Fruit fly (Drosophila melanogaster) whole organism, embryonic: Measurements from ENCODE around the gene CG11839.

Experiments used
- ATbp ChIP-seq: fragments of 200-800 bp; sonication (Bioruptor generic); optimal IDR thresholded peaks from 2 replicates; lab custom pipeline; 2017; ENCODE audit warnings: missing biosample characterization, mild to moderate bottlenecking, missing genetic modification characterization, missing genetic modification reagents
- CG10321 ChIP-seq: fragments of 200-800 bp; sonication (Bioruptor generic); IDR thresholded peaks from 2 replicates; pipeline ENCODE4 v1.3.6; 2022; ENCODE audit warnings: missing biosample characterization, missing genetic modification characterization
- CG12391 ChIP-seq: fragments of 200-800 bp; sonication (Bioruptor generic); optimal IDR thresholded peaks from 3 replicates; lab custom pipeline; 2018; ENCODE audit warnings: missing biosample characterization, mild to moderate bottlenecking, missing genetic modification characterization, moderate library complexity
- CG13775 ChIP-seq: fragments of 200-800 bp; sonication (Bioruptor generic); optimal IDR thresholded peaks from 3 replicates; lab custom pipeline; 2017; ENCODE audit warnings: missing biosample characterization, mild to moderate bottlenecking, missing genetic modification characterization
- CG15073 ChIP-seq: fragments of 200-800 bp; sonication (Bioruptor generic); optimal IDR thresholded peaks from 2 replicates; lab custom pipeline; 2016; ENCODE audit warnings: missing biosample characterization, missing genetic modification characterization
- CG15269 ChIP-seq: fragments of 200-800 bp; sonication (Bioruptor generic); optimal IDR thresholded peaks from 2 replicates; lab custom pipeline; 2018; ENCODE audit warnings: missing biosample characterization, mild to moderate bottlenecking, missing genetic modification characterization, moderate library complexity
- CG15479 ChIP-seq: fragments of 200-800 bp; sonication (Bioruptor generic); optimal IDR thresholded peaks from 3 replicates; lab custom pipeline; 2019; ENCODE audit warnings: missing biosample characterization, mild to moderate bottlenecking, missing genetic modification characterization, moderate library complexity
- CG15696 ChIP-seq: fragments of 200-800 bp; sonication (Bioruptor generic); optimal IDR thresholded peaks from 2 replicates; lab custom pipeline; 2019; ENCODE audit warnings: missing biosample characterization, mild to moderate bottlenecking, missing genetic modification characterization, moderate library complexity
- CG16779 ChIP-seq: fragments of 200-800 bp; sonication (Bioruptor generic); IDR thresholded peaks from 2 replicates; pipeline ENCODE4 v1.3.6; 2022; ENCODE audit warnings: missing biosample characterization, missing genetic modification characterization
- CG17612 ChIP-seq: fragments of 200-800 bp; sonication (Bioruptor generic); IDR thresholded peaks from 2 replicates; pipeline ENCODE4 v1.3.6; 2022; ENCODE audit warnings: missing biosample characterization, missing genetic modification characterization
- CG18476 ChIP-seq: fragments of 200-800 bp; sonication (Bioruptor generic); optimal IDR thresholded peaks from 2 replicates; lab custom pipeline; 2016; ENCODE audit warnings: missing biosample characterization, mild to moderate bottlenecking, missing genetic modification characterization
- CG18599 ChIP-seq: fragments of 200-800 bp; sonication (Bioruptor generic); optimal IDR thresholded peaks from 3 replicates; lab custom pipeline; 2017; ENCODE audit warnings: missing biosample characterization, missing genetic modification characterization, mild to moderate bottlenecking, moderate library complexity, missing genetic modification reagents
- CG32532 ChIP-seq: fragments of 200-800 bp; sonication (Bioruptor generic); IDR thresholded peaks from 2 replicates; pipeline ENCODE4 v1.3.6; 2022; ENCODE audit warnings: missing biosample characterization, missing genetic modification characterization
- CG43689 ChIP-seq: fragments of 200-800 bp; sonication (Bioruptor generic); IDR thresholded peaks from 2 replicates; pipeline ENCODE4 v1.3.6; 2022; ENCODE audit warnings: missing biosample characterization, missing genetic modification characterization
- CG4424 ChIP-seq: fragments of 200-800 bp; sonication (Bioruptor generic); optimal IDR thresholded peaks from 3 replicates; lab custom pipeline; 2016; ENCODE audit warnings: missing biosample characterization, missing genetic modification characterization
- CG6175 ChIP-seq: fragments of 200-800 bp; sonication (Bioruptor generic); IDR thresholded peaks from 3 replicates; pipeline ENCODE4 v1.3.6; 2022; ENCODE audit warnings: missing biosample characterization, missing genetic modification characterization
- CG6254 ChIP-seq: fragments of 200-800 bp; sonication (Bioruptor generic); optimal IDR thresholded peaks from 3 replicates; lab custom pipeline; 2017; ENCODE audit warnings: mild to moderate bottlenecking, missing biosample characterization, missing genetic modification reagents, missing genetic modification characterization
- CG6683 ChIP-seq: fragments of 200-800 bp; sonication (Bioruptor generic); optimal IDR thresholded peaks from 2 replicates; lab custom pipeline; 2017; ENCODE audit warnings: missing biosample characterization, mild to moderate bottlenecking, missing genetic modification characterization, missing genetic modification reagents
- CG6854 ChIP-seq: fragments of 200-800 bp; sonication (Bioruptor generic); optimal IDR thresholded peaks from 3 replicates; lab custom pipeline; 2017; ENCODE audit warnings: missing biosample characterization, mild to moderate bottlenecking, missing genetic modification characterization
- CG7745 ChIP-seq: fragments of 200-800 bp; sonication (Bioruptor generic); optimal IDR thresholded peaks from 2 replicates; lab custom pipeline; 2018; ENCODE audit warnings: missing biosample characterization, mild to moderate bottlenecking, missing genetic modification characterization, moderate library complexity
- CG9215 ChIP-seq: fragments of 200-800 bp; sonication (Bioruptor generic); IDR thresholded peaks from 2 replicates; pipeline ENCODE4 v1.3.6; 2022; ENCODE audit warnings: missing biosample characterization, missing genetic modification characterization
- CG9727 ChIP-seq: fragments of 200-800 bp; sonication (Bioruptor generic); optimal IDR thresholded peaks from 3 replicates; lab custom pipeline; 2017; ENCODE audit warnings: missing biosample characterization, mild to moderate bottlenecking, missing genetic modification characterization
- CG9797 ChIP-seq: fragments of 200-800 bp; sonication (Bioruptor generic); optimal IDR thresholded peaks from 3 replicates; lab custom pipeline; 2018; ENCODE audit warnings: missing biosample characterization, mild to moderate bottlenecking, missing genetic modification characterization
- Chrac-16 ChIP-seq: fragments of 200-800 bp; sonication (Bioruptor generic); optimal IDR thresholded peaks from 3 replicates; lab custom pipeline; 2016; ENCODE audit warnings: missing biosample characterization, missing genetic modification characterization
- CkIIα-i1 ChIP-seq: fragments of 200-800 bp; sonication (Bioruptor generic); IDR thresholded peaks from 2 replicates; pipeline ENCODE4 v1.3.6; 2022; ENCODE audit warnings: missing biosample characterization, missing genetic modification characterization
- Doc3 ChIP-seq: fragments of 200-800 bp; sonication (Bioruptor generic); IDR thresholded peaks from 3 replicates; pipeline ENCODE4 v1.3.6; 2022; ENCODE audit warnings: missing biosample characterization, missing genetic modification characterization; ENCODE audit not compliant: partially characterized antibody
- Drgx ChIP-seq: fragments of 200-800 bp; sonication (Bioruptor generic); IDR thresholded peaks from 2 replicates; pipeline ENCODE4 v1.3.6; 2022; ENCODE audit warnings: missing biosample characterization, missing genetic modification characterization
- E2f1 ChIP-seq: fragments of 200-800 bp; sonication (Bioruptor generic); IDR thresholded peaks from 2 replicates; pipeline ENCODE4 v1.3.6; 2022; ENCODE audit warnings: missing biosample characterization, missing genetic modification characterization
- Ets97D ChIP-seq: fragments of 200-800 bp; sonication (Bioruptor generic); optimal IDR thresholded peaks from 3 replicates; lab custom pipeline; 2016; ENCODE audit warnings: missing biosample characterization, missing genetic modification characterization
- HLH3B ChIP-seq: fragments of 200-800 bp; sonication (Bioruptor generic); IDR thresholded peaks from 2 replicates; pipeline ENCODE4 v1.3.6; 2022; ENCODE audit warnings: missing biosample characterization, missing genetic modification characterization
- Med ChIP-seq: fragments of 200-800 bp; sonication (Bioruptor generic); peaks from one replicate; lab custom pipeline; 2016; ENCODE audit warnings: missing biosample characterization, missing genetic modification characterization, mild to moderate bottlenecking, inconsistent platforms, moderate library complexity
- Mrtf ChIP-seq: fragments of 200-800 bp; sonication (Bioruptor generic); IDR thresholded peaks from 3 replicates; pipeline ENCODE4 v1.3.6; 2022; ENCODE audit warnings: missing biosample characterization, missing genetic modification characterization
- Oaz ChIP-seq: fragments of 200-800 bp; sonication (Bioruptor generic); IDR thresholded peaks from 2 replicates; pipeline ENCODE4 v1.3.6; 2022; ENCODE audit warnings: missing biosample characterization, missing genetic modification characterization
- Optix ChIP-seq: fragments of 200-800 bp; sonication (Bioruptor generic); IDR thresholded peaks from 3 replicates; pipeline ENCODE4 v1.3.6; 2022; ENCODE audit warnings: missing biosample characterization, missing genetic modification characterization
- Poxn ChIP-seq: fragments of 200-800 bp; sonication (Bioruptor generic); IDR thresholded peaks from 2 replicates; pipeline ENCODE4 v1.3.6; 2022; ENCODE audit warnings: missing biosample characterization, missing genetic modification characterization
- Sry-δ ChIP-seq: fragments of 200-800 bp; sonication (Bioruptor generic); optimal IDR thresholded peaks from 2 replicates; lab custom pipeline; 2016; ENCODE audit warnings: missing biosample characterization, missing genetic modification characterization
- Ssrp ChIP-seq: fragments of 200-800 bp; sonication (Bioruptor generic); optimal IDR thresholded peaks from 2 replicates; lab custom pipeline; 2018; ENCODE audit warnings: missing biosample characterization, mild to moderate bottlenecking, missing genetic modification characterization, moderate library complexity
- cas ChIP-seq: fragments of 200-800 bp; sonication (Bioruptor generic); IDR thresholded peaks from 2 replicates; pipeline ENCODE4 v1.3.6; 2022; ENCODE audit warnings: missing biosample characterization, missing genetic modification characterization
- dan ChIP-seq: fragments of 200-800 bp; sonication (Bioruptor generic); IDR thresholded peaks from 2 replicates; pipeline ENCODE4 v1.3.6; 2022; ENCODE audit warnings: missing biosample characterization, missing genetic modification characterization
- dm ChIP-seq: fragments of 200-800 bp; sonication (Bioruptor generic); optimal IDR thresholded peaks from 3 replicates; lab custom pipeline; 2016; ENCODE audit warnings: missing biosample characterization, missing genetic modification characterization
- fd96Cb ChIP-seq: fragments of 200-800 bp; sonication (Bioruptor generic); optimal IDR thresholded peaks from 2 replicates; lab custom pipeline; 2018; ENCODE audit warnings: missing biosample characterization, mild to moderate bottlenecking, missing genetic modification characterization, moderate library complexity
- ftz-f1 ChIP-seq: fragments of 200-800 bp; sonication (Bioruptor generic); optimal IDR thresholded peaks from 2 replicates; lab custom pipeline; 2016; ENCODE audit warnings: missing biosample characterization, missing genetic modification characterization
- gro ChIP-seq: fragments of 200-800 bp; sonication (Bioruptor generic); optimal IDR thresholded peaks from 2 replicates; lab custom pipeline; 2016; ENCODE audit warnings: missing biosample characterization, missing genetic modification characterization
- gt ChIP-seq: fragments of 200-800 bp; sonication (Bioruptor generic); IDR thresholded peaks from 2 replicates; pipeline ENCODE4 v1.3.6; 2022; ENCODE audit warnings: missing biosample characterization, missing genetic modification characterization
- jigr1 ChIP-seq: fragments of 200-800 bp; sonication (Bioruptor generic); IDR thresholded peaks from 3 replicates; pipeline ENCODE4 v1.3.6; 2022; ENCODE audit warnings: missing biosample characterization, missing genetic modification characterization
- kay ChIP-seq: fragments of 200-800 bp; sonication (Bioruptor generic); optimal IDR thresholded peaks from 2 replicates; lab custom pipeline; 2016; ENCODE audit warnings: missing biosample characterization, missing genetic modification characterization
- ken ChIP-seq: fragments of 200-800 bp; sonication (Bioruptor generic); IDR thresholded peaks from 3 replicates; pipeline ENCODE4 v1.3.6; 2022; ENCODE audit warnings: missing biosample characterization, missing genetic modification characterization
- luna ChIP-seq: fragments of 200-800 bp; sonication (Bioruptor generic); optimal IDR thresholded peaks from 2 replicates; lab custom pipeline; 2016; ENCODE audit warnings: missing biosample characterization, missing genetic modification characterization
- nmo ChIP-seq: fragments of 200-800 bp; sonication (Bioruptor generic); optimal IDR thresholded peaks from 2 replicates; lab custom pipeline; 2018; ENCODE audit warnings: missing biosample characterization, mild to moderate bottlenecking, missing genetic modification characterization, moderate library complexity
- nom ChIP-seq: fragments of 200-800 bp; sonication (Bioruptor generic); optimal IDR thresholded peaks from 2 replicates; lab custom pipeline; 2017; ENCODE audit warnings: missing biosample characterization, missing genetic modification characterization, mild to moderate bottlenecking, moderate library complexity, missing genetic modification reagents
- scrt ChIP-seq: fragments of 200-800 bp; sonication (Bioruptor generic); optimal IDR thresholded peaks from 2 replicates; lab custom pipeline; 2018; ENCODE audit warnings: missing biosample characterization, mild to moderate bottlenecking, missing genetic modification characterization, moderate library complexity
- wdn ChIP-seq: fragments of 200-800 bp; sonication (Bioruptor generic); IDR thresholded peaks from 2 replicates; pipeline ENCODE4 v1.3.6; 2022; ENCODE audit warnings: missing biosample characterization, missing genetic modification characterization
- zfh1 ChIP-seq: fragments of 200-800 bp; sonication (Bioruptor generic); IDR thresholded peaks from 3 replicates; pipeline ENCODE4 v1.3.6; 2022; ENCODE audit warnings: missing biosample characterization, missing genetic modification characterization

The CG11839 gene

DNA sequence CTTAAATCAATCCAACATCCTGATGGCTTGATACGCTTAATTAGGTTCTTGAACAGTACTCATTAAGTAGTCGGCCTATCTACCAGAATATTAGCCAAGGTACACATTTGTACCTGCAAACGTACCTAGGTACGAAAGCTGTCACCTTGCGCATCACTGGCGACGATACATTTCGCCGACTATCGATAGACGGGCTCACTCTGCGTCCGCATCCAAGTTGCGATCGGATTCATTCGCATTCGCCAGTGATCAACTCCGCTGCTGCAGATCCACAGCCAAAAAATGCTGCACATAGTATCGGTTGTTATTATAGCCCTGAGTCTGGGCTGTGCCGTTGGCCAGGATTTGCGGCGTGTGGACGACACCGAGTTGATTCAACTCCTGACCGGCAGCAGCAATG is 22.2 kb upstream of the CG11839 start, which contains the start of gene CG11790 (continued):
- no peak for TF ChIP-seq dan (GFP tag; lab: Robert Waterston, UW)
- TF ChIP-seq Mrtf (GFP tag; lab: Robert Waterston, UW): no peak
- TF ChIP-seq luna (GFP tag; lab: Kevin White, UChicago): no peak
- TF ChIP-seq CG9797: no peak
- TF ChIP-seq ftz-f1 (GFP tag; lab: Kevin White, UChicago): peak; percentile 69
- no peak for TF ChIP-seq CG15269 (tag; lab: Kevin White, UChicago)
- TF ChIP-seq Ssrp (tag; lab: Kevin White, UChicago): no peak
- no peak for TF ChIP-seq CG9215
- no peak for TF ChIP-seq ken (GFP tag; lab: Robert Waterston, UW)
- TF ChIP-seq CG32532 (GFP tag; lab: Robert Waterston, UW): peak; percentile 43; the same call in 1 of the 2 replicates
- TF ChIP-seq Sry-δ: peak; percentile 75
- no peak for TF ChIP-seq CG17612 (GFP tag; lab: Robert Waterston, UW)
- TF ChIP-seq Doc3 (GFP tag; lab: Robert Waterston, UW): peak; percentile 85
- no peak for TF ChIP-seq scrt (GFP tag; lab: Kevin White, UChicago)
- no peak for TF ChIP-seq nmo (GFP tag; lab: Kevin White, UChicago)
- TF ChIP-seq CG15696 (tag; lab: Kevin White, UChicago): no peak
- TF ChIP-seq gt (GFP tag; lab: Robert Waterston, UW): no peak
- no peak for TF ChIP-seq CG15479 (GFP tag; lab: Kevin White, UChicago)
- no peak for TF ChIP-seq CG43689 (GFP tag; lab: Robert Waterston, UW)
- no peak for TF ChIP-seq fd96Cb (tag; lab: Kevin White, UChicago)
- TF ChIP-seq zfh1: no peak
- TF ChIP-seq ATbp (GFP tag; lab: Kevin White, UChicago): no peak
- no peak for TF ChIP-seq CG13775 (GFP tag; lab: Kevin White, UChicago)
- no peak for TF ChIP-seq CG18599
- TF ChIP-seq CG6175 (GFP tag; lab: Robert Waterston, UW): no peak
- TF ChIP-seq Optix (GFP tag; lab: Robert Waterston, UW): no peak
- TF ChIP-seq Oaz (GFP tag; lab: Robert Waterston, UW): no peak
- TF ChIP-seq CG16779 (GFP tag; lab: Robert Waterston, UW): no peak
- TF ChIP-seq CG12391 (tag; lab: Kevin White, UChicago): no peak
- TF ChIP-seq Poxn (GFP tag; lab: Robert Waterston, UW): no peak
- TF ChIP-seq CG6254: no peak
- TF ChIP-seq wdn (GFP tag; lab: Robert Waterston, UW): no peak
- no peak for TF ChIP-seq HLH3B (GFP tag; lab: Robert Waterston, UW)
- TF ChIP-seq kay (GFP tag; lab: Kevin White, UChicago): no peak
- no peak for TF ChIP-seq CG9727 (GFP tag; lab: Kevin White, UChicago)
- no peak for TF ChIP-seq CG15073
- no peak for TF ChIP-seq CG6683
- TF ChIP-seq E2f1 (GFP tag; lab: Robert Waterston, UW): no peak
- no peak for TF ChIP-seq CG7745 (tag; lab: Kevin White, UChicago)
- no peak for TF ChIP-seq dm (GFP tag; lab: Kevin White, UChicago)
- TF ChIP-seq Chrac-16 (GFP tag; lab: Kevin White, UChicago): no peak
- TF ChIP-seq cas: no peak
- no peak for TF ChIP-seq CG18476 (GFP tag; lab: Kevin White, UChicago)
- no peak for TF ChIP-seq CG6854 (GFP tag; lab: Kevin White, UChicago)
- no peak for TF ChIP-seq jigr1
- no peak for TF ChIP-seq CG4424 (GFP tag; lab: Kevin White, UChicago)
- no peak for TF ChIP-seq CkIIα-i1 (GFP tag; lab: Robert Waterston, UW)
- peak; percentile 5 for TF ChIP-seq gro (GFP tag; lab: Kevin White, UChicago)
- no peak for TF ChIP-seq Ets97D (GFP tag; lab: Kevin White, UChicago)
- TF ChIP-seq CG10321 (GFP tag; lab: Robert Waterston, UW): no peak
- TF ChIP-seq Drgx (GFP tag; lab: Robert Waterston, UW): no peak
- TF ChIP-seq Med (GFP tag; lab: Kevin White, UChicago): peak; percentile 80
- peak; percentile 45 for TF ChIP-seq nom
